Fruit fly (Drosophila melanogaster) whole organism, embryonic: ENCODE data around the gene CG43401.

Experiments used
- Awh ChIP-seq: fragments of 200-800 bp; sonication (Bioruptor generic); IDR thresholded peaks from 2 replicates; pipeline ENCODE4, ENCODE4 v1.3.6; 2022; ENCODE audit warnings: missing biosample characterization, missing genetic modification characterization
- CG11247 ChIP-seq: fragments of 200-800 bp; sonication (Bioruptor generic); IDR thresholded peaks from 2 replicates; pipeline ENCODE4 v1.3.6; 2022; ENCODE audit warnings: missing biosample characterization, missing genetic modification characterization
- CG12155 ChIP-seq: fragments of 200-800 bp; sonication (Bioruptor generic); optimal IDR thresholded peaks from 3 replicates; lab custom pipeline; 2016; ENCODE audit warnings: missing biosample characterization, missing genetic modification characterization
- CG14667 ChIP-seq: fragments of 200-800 bp; sonication (Bioruptor generic); IDR thresholded peaks from 2 replicates; pipeline ENCODE4 v1.3.6; 2022; ENCODE audit warnings: missing biosample characterization, missing genetic modification characterization
- CG15514 ChIP-seq: fragments of 200-800 bp; sonication (Bioruptor generic); optimal IDR thresholded peaks from 3 replicates; lab custom pipeline; 2017; ENCODE audit warnings: missing biosample characterization, missing genetic modification characterization, mild to moderate bottlenecking, moderate library complexity, missing genetic modification reagents
- CG2199 ChIP-seq: fragments of 200-800 bp; sonication (Bioruptor generic); IDR thresholded peaks from 3 replicates; pipeline ENCODE4 v1.3.6; 2022; ENCODE audit warnings: missing biosample characterization, missing genetic modification characterization
- CG30020 ChIP-seq: fragments of 200-800 bp; optimal IDR thresholded peaks from 2 replicates; lab custom pipeline; 2019; ENCODE audit warnings: missing biosample characterization, mild to moderate bottlenecking, missing genetic modification characterization, moderate library complexity
- CG3065 ChIP-seq: fragments of 200-800 bp; sonication (Bioruptor generic); optimal IDR thresholded peaks from 2 replicates; lab custom pipeline; 2016; ENCODE audit warnings: missing biosample characterization, missing genetic modification characterization
- CG4360 ChIP-seq: fragments of 200-800 bp; sonication (Bioruptor generic); IDR thresholded peaks from 2 replicates; pipeline ENCODE4 v1.3.6; 2022; ENCODE audit warnings: missing biosample characterization, missing genetic modification characterization
- CG6683 ChIP-seq: fragments of 200-800 bp; sonication (Bioruptor generic); optimal IDR thresholded peaks from 2 replicates; lab custom pipeline; 2017; ENCODE audit warnings: missing biosample characterization, mild to moderate bottlenecking, missing genetic modification characterization, missing genetic modification reagents
- CG6689 ChIP-seq: fragments of 200-800 bp; sonication (Bioruptor generic); IDR thresholded peaks from 2 replicates; pipeline ENCODE4 v1.3.6; 2022; ENCODE audit warnings: missing biosample characterization, missing genetic modification characterization
- CG7357 ChIP-seq: fragments of 200-800 bp; sonication (Bioruptor generic); IDR thresholded peaks from 3 replicates; pipeline ENCODE4 v1.3.6; 2022; ENCODE audit warnings: missing biosample characterization, missing genetic modification characterization
- CG8765 ChIP-seq: fragments of 200-800 bp; sonication (Bioruptor generic); IDR thresholded peaks from 2 replicates; pipeline ENCODE4 v1.3.6; 2022; ENCODE audit warnings: missing biosample characterization, missing genetic modification characterization
- CG9437 ChIP-seq: fragments of 200-800 bp; sonication (Bioruptor generic); optimal IDR thresholded peaks from 2 replicates; lab custom pipeline; 2018; ENCODE audit warnings: missing biosample characterization, mild to moderate bottlenecking, missing genetic modification characterization
- Dbx ChIP-seq: fragments of 200-800 bp; sonication (Bioruptor generic); IDR thresholded peaks from 3 replicates; pipeline ENCODE4 v1.3.6; 2022; ENCODE audit warnings: missing biosample characterization, missing genetic modification characterization
- Hand ChIP-seq: fragments of 200-800 bp; sonication (Bioruptor generic); optimal IDR thresholded peaks from 2 replicates; lab custom pipeline; 2017; ENCODE audit warnings: mild to moderate bottlenecking, missing biosample characterization, missing genetic modification reagents, missing genetic modification characterization
- Hmr ChIP-seq: fragments of 200-800 bp; sonication (Bioruptor generic); optimal IDR thresholded peaks from 3 replicates; lab custom pipeline; 2017; ENCODE audit warnings: mild to moderate bottlenecking, missing biosample characterization, missing genetic modification reagents, missing genetic modification characterization
- Hr3 ChIP-seq: fragments of 200-800 bp; sonication (Bioruptor generic); optimal IDR thresholded peaks from 3 replicates; lab custom pipeline; 2016; ENCODE audit warnings: missing biosample characterization, missing genetic modification characterization
- Hr78 ChIP-seq, 2 experiments: fragments of 200-800 bp in 1 of 2; fragments of >200 bp in 1 of 2; sonication (Bioruptor generic) in 1 of 2; optimal IDR thresholded peaks; 2 replicates each; lab custom pipeline; 2017 to 2019; ENCODE audit warnings: missing biosample characterization in 2 of 2, missing genetic modification characterization in 2 of 2, mild to moderate bottlenecking in 1 of 2, moderate library complexity in 1 of 2
- Kr ChIP-seq: fragments of 200-800 bp; sonication (Bioruptor generic); optimal IDR thresholded peaks from 2 replicates; lab custom pipeline; 2017; ENCODE audit warnings: missing biosample characterization, mild to moderate bottlenecking, missing genetic modification characterization
- MESR4 ChIP-seq: fragments of 200-800 bp; sonication (Bioruptor generic); optimal IDR thresholded peaks from 2 replicates; lab custom pipeline; 2018; ENCODE audit warnings: missing biosample characterization, mild to moderate bottlenecking, missing genetic modification characterization, moderate library complexity
- NC2α ChIP-seq: fragments of 200-800 bp; sonication (Bioruptor generic); optimal IDR thresholded peaks from 2 replicates; lab custom pipeline; 2016; ENCODE audit warnings: missing biosample characterization, missing genetic modification characterization
- Nf-YC ChIP-seq: fragments of 200-800 bp; optimal IDR thresholded peaks from 3 replicates; lab custom pipeline; 2019; ENCODE audit warnings: missing biosample characterization, mild to moderate bottlenecking, missing genetic modification characterization, moderate library complexity
- Sin3A ChIP-seq: fragments of >200 bp; optimal IDR thresholded peaks from 2 replicates; lab custom pipeline; 2018
- Sox102F ChIP-seq: fragments of 200-800 bp; sonication (Bioruptor generic); optimal IDR thresholded peaks from 2 replicates; lab custom pipeline; 2018; ENCODE audit warnings: missing biosample characterization, mild to moderate bottlenecking, missing genetic modification characterization, moderate library complexity
- ac ChIP-seq: fragments of 200-800 bp; sonication (Bioruptor generic); optimal IDR thresholded peaks from 3 replicates; lab custom pipeline; 2017; ENCODE audit warnings: missing biosample characterization, mild to moderate bottlenecking, missing genetic modification characterization
- cad ChIP-seq: fragments of >200 bp; optimal IDR thresholded peaks from 2 replicates; lab custom pipeline; 2017; ENCODE audit warnings: missing biosample characterization, missing genetic modification characterization
- chinmo ChIP-seq: fragments of 200-800 bp; sonication (Bioruptor generic); IDR thresholded peaks from 4 replicates; pipeline ENCODE4 v1.3.6; 2022; ENCODE audit warnings: missing biosample characterization, missing genetic modification characterization; ENCODE audit not compliant: partially characterized antibody
- crp ChIP-seq, 2 experiments: fragments of 200-800 bp; sonication (Bioruptor generic); optimal IDR thresholded peaks; 2 replicates in 1 of 2; 3 replicates in 1 of 2; lab custom pipeline; 2017; ENCODE audit warnings: missing biosample characterization in 2 of 2, missing genetic modification characterization in 2 of 2, mild to moderate bottlenecking in 1 of 2, moderate library complexity in 1 of 2
- dan ChIP-seq: fragments of 200-800 bp; sonication (Bioruptor generic); IDR thresholded peaks from 2 replicates; pipeline ENCODE4 v1.3.6; 2022; ENCODE audit warnings: missing biosample characterization, missing genetic modification characterization
- disco-r ChIP-seq: fragments of 200-800 bp; sonication (Bioruptor generic); optimal IDR thresholded peaks from 2 replicates; lab custom pipeline; 2016; ENCODE audit warnings: missing biosample characterization, missing genetic modification characterization
- ems ChIP-seq: fragments of 200-800 bp; sonication (Bioruptor generic); optimal IDR thresholded peaks from 3 replicates; lab custom pipeline; 2016; ENCODE audit warnings: missing biosample characterization, missing genetic modification characterization
- exex ChIP-seq: fragments of 200-800 bp; sonication (Bioruptor generic); optimal IDR thresholded peaks from 4 replicates; lab custom pipeline; 2018; ENCODE audit warnings: missing biosample characterization, mild to moderate bottlenecking, missing genetic modification characterization, moderate library complexity
- fu2 ChIP-seq: fragments of 200-800 bp; sonication (Bioruptor generic); optimal IDR thresholded peaks from 2 replicates; lab custom pipeline; 2016; ENCODE audit warnings: missing biosample characterization, missing genetic modification characterization
- gfzf ChIP-seq: fragments of 200-800 bp; sonication (Bioruptor generic); optimal IDR thresholded peaks from 2 replicates; lab custom pipeline; 2016; ENCODE audit warnings: missing biosample characterization, mild to moderate bottlenecking, missing genetic modification characterization, moderate library complexity
- grau ChIP-seq: fragments of 200-800 bp; optimal IDR thresholded peaks from 3 replicates; lab custom pipeline; 2019; ENCODE audit warnings: missing biosample characterization, mild to moderate bottlenecking, missing genetic modification characterization, moderate library complexity
- hkb ChIP-seq, 2 experiments: fragments of 200-800 bp in 1 of 2; fragments of >200 bp in 1 of 2; sonication (Bioruptor generic) in 1 of 2; IDR thresholded peaks in 1 of 2; optimal IDR thresholded peaks in 1 of 2; 2 replicates each; pipeline versions ENCODE4 v1.3.6 to Lab custom; 2017 to 2022; ENCODE audit warnings: missing biosample characterization in 1 of 2, missing genetic modification characterization in 1 of 2
- kay ChIP-seq: fragments of 200-800 bp; sonication (Bioruptor generic); optimal IDR thresholded peaks from 2 replicates; lab custom pipeline; 2016; ENCODE audit warnings: missing biosample characterization, missing genetic modification characterization
- ken ChIP-seq: fragments of 200-800 bp; sonication (Bioruptor generic); IDR thresholded peaks from 3 replicates; pipeline ENCODE4 v1.3.6; 2022; ENCODE audit warnings: missing biosample characterization, missing genetic modification characterization
- klu ChIP-seq: fragments of 200-800 bp; sonication (Bioruptor generic); IDR thresholded peaks from 2 replicates; pipeline ENCODE4 v1.3.6; 2022; ENCODE audit warnings: missing biosample characterization, missing genetic modification characterization
- mld ChIP-seq: fragments of 200-800 bp; sonication (Bioruptor generic); IDR thresholded peaks from 3 replicates; pipeline ENCODE4 v1.3.6; 2022; ENCODE audit warnings: missing biosample characterization, missing genetic modification characterization; ENCODE audit not compliant: partially characterized antibody
- nau ChIP-seq: fragments of 200-800 bp; sonication (Bioruptor generic); optimal IDR thresholded peaks from 3 replicates; lab custom pipeline; 2017; ENCODE audit warnings: missing biosample characterization, mild to moderate bottlenecking, missing genetic modification characterization, missing genetic modification reagents
- nerfin-2 ChIP-seq: fragments of 200-800 bp; sonication (Bioruptor generic); IDR thresholded peaks from 2 replicates; pipeline ENCODE4 v1.3.6; 2022; ENCODE audit warnings: missing biosample characterization, missing genetic modification characterization; ENCODE audit not compliant: partially characterized antibody
- phol ChIP-seq: fragments of 200-800 bp; sonication (Bioruptor generic); optimal IDR thresholded peaks from 3 replicates; lab custom pipeline; 2018; ENCODE audit warnings: missing biosample characterization, mild to moderate bottlenecking, missing genetic modification characterization, moderate library complexity
- ranshi ChIP-seq: fragments of 200-800 bp; sonication (Bioruptor generic); IDR thresholded peaks from 2 replicates; pipeline ENCODE4 v1.3.6; 2022; ENCODE audit warnings: missing biosample characterization, missing genetic modification characterization
- rib ChIP-seq: fragments of 200-800 bp; sonication (Bioruptor generic); IDR thresholded peaks from 2 replicates; pipeline ENCODE4 v1.3.6; 2022; ENCODE audit warnings: missing biosample characterization, missing genetic modification characterization
- sens ChIP-seq: fragments of 200-800 bp; sonication (Bioruptor generic); peaks from one replicate; lab custom pipeline; 2016; ENCODE audit warnings: missing biosample characterization, missing genetic modification characterization
- sens-2 ChIP-seq: fragments of 200-800 bp; sonication (Bioruptor generic); IDR thresholded peaks from 2 replicates; pipeline ENCODE4 v1.3.6; 2022; ENCODE audit warnings: missing biosample characterization, missing genetic modification characterization
- usp ChIP-seq: fragments of >200 bp; optimal IDR thresholded peaks from 2 replicates; lab custom pipeline; 2017; ENCODE audit warnings: missing biosample characterization, missing genetic modification characterization
- wek ChIP-seq: fragments of 200-800 bp; sonication (Bioruptor generic); optimal IDR thresholded peaks from 3 replicates; lab custom pipeline; 2018; ENCODE audit warnings: missing biosample characterization, mild to moderate bottlenecking, missing genetic modification characterization, moderate library complexity
- wor ChIP-seq: fragments of 200-800 bp; sonication (Bioruptor generic); IDR thresholded peaks from 2 replicates; pipeline ENCODE4 v1.3.6; 2022; ENCODE audit warnings: missing biosample characterization, missing genetic modification characterization

Gene CG43401

DNA sequence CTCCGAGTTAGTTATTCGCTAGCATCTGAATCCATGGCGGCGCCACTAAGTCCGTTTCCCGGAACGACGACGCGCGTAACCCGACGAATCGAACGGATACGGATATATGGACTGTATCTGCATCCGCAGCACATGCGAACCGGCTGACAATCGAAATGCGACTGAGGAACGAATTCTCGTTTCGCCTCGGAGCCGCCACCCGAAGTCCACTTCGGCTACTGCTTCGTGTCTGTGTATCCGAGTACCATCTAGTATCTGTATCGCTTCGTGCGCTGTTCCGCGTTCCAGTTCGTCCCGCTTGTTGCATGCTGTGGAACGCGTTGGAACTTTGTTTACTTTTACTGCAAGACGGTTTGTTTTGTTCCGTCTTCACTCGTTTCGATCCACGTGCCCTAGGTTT, 8.0 kb upstream of the CG43401 start, which contains the start of gene robo2 (continued):
- TF ChIP-seq cad (GFP tag; lab: Kevin White, UChicago): no peak
- TF ChIP-seq CG8765 (GFP tag; lab: Robert Waterston, UW): peak; percentile 29; the same call in 1 of the 2 replicates
- peak; percentile 37; the same call in 1 of the 2 replicates for TF ChIP-seq CG11247 (GFP tag; lab: Robert Waterston, UW)
- TF ChIP-seq CG7357 (GFP tag; lab: Robert Waterston, UW): no peak
- peak; percentile 44 for TF ChIP-seq ac (GFP tag; lab: Kevin White, UChicago)
- TF ChIP-seq ranshi (GFP tag; lab: Robert Waterston, UW): peak; percentile 34; the same call in 1 of the 2 replicates
- TF ChIP-seq MESR4: peak; percentile 20
- TF ChIP-seq mld: peak; percentile 60; the same call in 1 of the 3 replicates
- peak; percentile 82 for TF ChIP-seq sens (GFP tag; lab: Kevin White, UChicago)
- TF ChIP-seq exex (tag; lab: Kevin White, UChicago): no peak
- peak; percentile 25 for TF ChIP-seq grau
- peak; percentile 67 for TF ChIP-seq Hmr (GFP tag; lab: Kevin White, UChicago)
- TF ChIP-seq klu: no peak
- TF ChIP-seq CG12155 (GFP tag; lab: Kevin White, UChicago): no peak
- TF ChIP-seq CG15514 (GFP tag; lab: Kevin White, UChicago): peak; percentile 52
- peak; percentile 67 for TF ChIP-seq wek (GFP tag; lab: Kevin White, UChicago)
- TF ChIP-seq disco-r (GFP tag; lab: Kevin White, UChicago): peak; percentile 24
- peak; percentile 57 for TF ChIP-seq Kr (GFP tag; lab: Kevin White, UChicago)
- 0 out of 2 replicates have a peak, but pooled peaks have one; percentile 29 for TF ChIP-seq nerfin-2 (GFP tag; lab: Robert Waterston, UW)
- TF ChIP-seq Awh (GFP tag; lab: Robert Waterston, UW): peak; percentile 80
- no peak for TF ChIP-seq hkb (optimal IDR thresholded peaks at IDR 0.05; lab: Kevin White, UChicago)
- TF ChIP-seq hkb (GFP tag; IDR thresholded peaks at IDR 0.05; lab: Robert Waterston, UW): peak; percentile 76
- peak; percentile 80; the same call in 1 of the 2 replicates for TF ChIP-seq rib
- TF ChIP-seq CG6689: no peak
- TF ChIP-seq kay (GFP tag; lab: Kevin White, UChicago): no peak
- peak; percentile 32 for TF ChIP-seq CG9437 (GFP tag; lab: Kevin White, UChicago)
- TF ChIP-seq Nf-YC (tag; lab: Kevin White, UChicago): peak; percentile 64
- TF ChIP-seq Hr78 (GFP tag; optimal IDR thresholded peaks at IDR 0.05; lab: Kevin White, UChicago): no peak
- no peak for TF ChIP-seq Sin3A (lab: Kevin White, UChicago)
- no peak for TF ChIP-seq Sox102F (GFP tag; lab: Kevin White, UChicago)
- TF ChIP-seq wor: no peak
- peak; percentile 34; the same call in 1 of the 3 replicates for TF ChIP-seq ken (GFP tag; lab: Robert Waterston, UW)
- TF ChIP-seq sens-2 (GFP tag; lab: Robert Waterston, UW): no peak
- peak in 1 of 2 experiments; percentile 12 for TF ChIP-seq crp (GFP tag; optimal IDR thresholded peaks at IDR 0.05; lab: Kevin White, UChicago)
- peak; percentile 1 for TF ChIP-seq Hand (GFP tag; lab: Kevin White, UChicago)
- TF ChIP-seq nau (GFP tag; lab: Kevin White, UChicago): peak; percentile 35
- TF ChIP-seq CG6683 (GFP tag; lab: Kevin White, UChicago): no peak
- TF ChIP-seq Hr3 (GFP tag; lab: Kevin White, UChicago): no peak
- peak; percentile 98 for TF ChIP-seq chinmo
- no peak for TF ChIP-seq ems (GFP tag; lab: Kevin White, UChicago)
- TF ChIP-seq Dbx (GFP tag; lab: Robert Waterston, UW): peak; percentile 63; the same call in 2 of the 3 replicates
- no peak for TF ChIP-seq gfzf (GFP tag; lab: Kevin White, UChicago)
- TF ChIP-seq phol (tag; lab: Kevin White, UChicago): no peak
- no peak for TF ChIP-seq CG30020
- peak; percentile 80 for TF ChIP-seq CG2199 (GFP tag; lab: Robert Waterston, UW)
- TF ChIP-seq dan (GFP tag; lab: Robert Waterston, UW): no peak
- no peak for TF ChIP-seq CG14667 (GFP tag; lab: Robert Waterston, UW)
- no peak for TF ChIP-seq fu2
- TF ChIP-seq usp (GFP tag; lab: Kevin White, UChicago): no peak
- peak; percentile 70 for TF ChIP-seq CG4360 (GFP tag; lab: Robert Waterston, UW)
- TF ChIP-seq NC2α (GFP tag; lab: Kevin White, UChicago): peak; percentile 10
- no peak for TF ChIP-seq CG3065 (GFP tag; lab: Kevin White, UChicago)
